Worm (Caenorhabditis elegans): Measurements from ENCODE around the gene agxt-1.

The agxt-1 gene

DNA sequence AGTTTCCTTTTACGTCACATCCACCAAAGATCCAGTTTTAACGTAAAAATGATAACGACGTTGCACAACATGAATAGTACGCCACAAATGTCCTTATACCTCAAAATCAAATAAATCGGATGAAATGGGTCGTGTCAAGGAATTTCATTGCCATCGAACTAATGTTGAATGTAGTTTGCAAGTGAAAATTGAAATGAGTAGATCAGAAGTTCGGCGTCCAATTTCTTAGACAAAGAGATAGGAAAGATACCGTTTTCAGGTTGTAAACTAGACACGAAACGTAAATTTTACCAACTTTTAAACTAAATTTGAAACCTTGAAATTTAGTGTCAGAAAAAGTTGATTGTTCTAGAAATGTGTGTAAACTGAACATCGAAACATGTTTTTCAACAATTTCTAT is 9.5 kb downstream of the agxt-1 start:
- no peak for TF ChIP-seq sea-1 (GFP tag; conservative IDR thresholded peaks at IDR 0.05)
- no peak for TF ChIP-seq flt-1 (GFP tag; IDR thresholded peaks at IDR 0.05)
- TF ChIP-seq pes-1 (GFP tag; IDR thresholded peaks at IDR 0.05) = no peak
- no peak for TF ChIP-seq B0310.2 (tag; optimal IDR thresholded peaks at IDR 0.05)
- no peak for TF ChIP-seq hmg-4 (GFP tag; optimal IDR thresholded peaks at IDR 0.05)
- no peak for TF ChIP-seq hnd-1 (tag; optimal IDR thresholded peaks at IDR 0.05)
- no peak for TF ChIP-seq aly-1 (tag; optimal IDR thresholded peaks at IDR 0.05)
- TF ChIP-seq scrt-1 (GFP tag; IDR thresholded peaks at IDR 0.05) = no peak
- no peak for TF ChIP-seq tra-4 (tag; optimal IDR thresholded peaks at IDR 0.05)
- no peak for TF ChIP-seq hmbx-1 (tag; optimal IDR thresholded peaks at IDR 0.05)
- no peak for TF ChIP-seq tbx-37 (GFP tag; conservative IDR thresholded peaks at IDR 0.05)
- TF ChIP-seq F13C5.2 (tag; optimal IDR thresholded peaks at IDR 0.05) = no peak
- TF ChIP-seq ceh-36 (tag; optimal IDR thresholded peaks at IDR 0.05) = no peak
- TF ChIP-seq tbx-11 (GFP tag; IDR thresholded peaks at IDR 0.05) = no peak
- no peak for TF ChIP-seq ets-7 (tag; optimal IDR thresholded peaks at IDR 0.05)
- no peak for TF ChIP-seq ceh-13 (GFP tag; optimal IDR thresholded peaks at IDR 0.05)
- no peak for TF ChIP-seq ama-1 (optimal IDR thresholded peaks at IDR 0.05)

DNA sequence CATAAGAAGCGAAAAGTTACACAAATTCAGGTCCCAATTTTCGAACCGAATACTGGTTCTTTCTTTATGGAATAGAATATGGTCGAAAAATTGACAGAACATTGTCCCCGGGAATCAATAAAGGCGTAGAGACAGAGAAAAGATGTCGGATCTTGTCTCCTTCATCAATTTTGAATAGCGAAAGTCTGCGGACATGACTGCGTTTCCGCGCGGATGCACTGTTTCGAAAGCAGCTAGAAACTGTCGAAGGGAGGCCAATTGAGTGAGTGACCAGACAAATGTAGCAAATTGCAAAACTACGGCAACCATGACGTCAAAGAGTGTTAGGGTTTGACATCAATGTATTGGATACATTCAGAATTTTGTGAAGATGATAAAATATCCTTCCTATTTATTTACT is 11.1 kb downstream of the agxt-1 start:
- TF ChIP-seq F13C5.2 (tag; optimal IDR thresholded peaks at IDR 0.05) (no peak), tbx-11 (GFP tag; IDR thresholded peaks at IDR 0.05) (no peak), ceh-36 (tag; optimal IDR thresholded peaks at IDR 0.05) (no peak), hmbx-1 (tag; optimal IDR thresholded peaks at IDR 0.05) (no peak), B0310.2 (tag; optimal IDR thresholded peaks at IDR 0.05) (no peak), hnd-1 (tag; optimal IDR thresholded peaks at IDR 0.05) (no peak), pes-1 (GFP tag; IDR thresholded peaks at IDR 0.05) (no peak), scrt-1 (GFP tag; IDR thresholded peaks at IDR 0.05) (no peak), ama-1 (optimal IDR thresholded peaks at IDR 0.05) (no peak)

DNA sequence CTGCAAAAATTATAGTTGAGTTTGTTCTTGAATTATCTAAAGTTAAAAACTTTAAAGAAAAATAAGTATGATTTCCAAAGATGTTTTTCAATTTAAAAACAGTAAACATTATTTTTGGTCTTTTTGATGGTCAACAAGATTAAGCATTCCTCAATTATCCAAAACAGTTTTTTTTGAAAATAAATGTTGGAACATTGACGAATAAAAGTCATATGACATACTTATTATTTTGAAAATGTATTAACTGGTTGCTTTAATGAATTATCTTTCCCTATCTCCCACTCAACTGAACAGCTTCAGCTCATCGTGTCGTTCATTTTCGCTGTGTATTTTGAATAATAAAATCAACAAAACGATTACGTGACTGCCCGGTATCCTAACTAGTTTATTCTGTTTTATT is 11.7 kb downstream of the agxt-1 start:
- no peak for TF ChIP-seq B0310.2 (tag; optimal IDR thresholded peaks at IDR 0.05)
- no peak for TF ChIP-seq scrt-1 (GFP tag; IDR thresholded peaks at IDR 0.05)
- TF ChIP-seq flt-1 (GFP tag; IDR thresholded peaks at IDR 0.05) = no peak
- no peak for TF ChIP-seq ceh-36 (tag; optimal IDR thresholded peaks at IDR 0.05)
- no peak for TF ChIP-seq sea-1 (GFP tag; conservative IDR thresholded peaks at IDR 0.05)
- no peak for TF ChIP-seq aly-1 (tag; optimal IDR thresholded peaks at IDR 0.05)

DNA sequence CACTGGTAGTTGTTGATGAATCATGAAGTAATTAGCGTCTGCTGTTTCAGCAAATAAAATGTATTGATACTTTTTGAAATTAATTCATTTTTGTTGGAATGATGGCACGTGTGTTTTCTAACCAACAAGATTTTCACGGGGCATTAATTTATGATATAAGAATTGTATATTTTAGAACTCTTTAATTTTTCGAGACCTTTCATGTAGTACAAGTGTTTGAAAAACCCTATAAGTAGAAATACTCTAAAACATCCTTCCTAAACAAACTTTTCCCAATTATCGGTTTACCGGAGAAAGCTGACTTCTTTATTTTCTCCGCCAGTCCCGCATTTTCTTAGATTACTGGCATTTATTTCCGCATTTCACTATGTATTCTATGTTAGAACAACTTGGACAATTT is 14.2 kb downstream of the agxt-1 start, which contains the start of gene snb-6:
snb-6 (minus strand) TSS at position 101 of the 400 bp plus-strand sequence.
- no peak for TF ChIP-seq ets-7 (tag; optimal IDR thresholded peaks at IDR 0.05)

DNA sequence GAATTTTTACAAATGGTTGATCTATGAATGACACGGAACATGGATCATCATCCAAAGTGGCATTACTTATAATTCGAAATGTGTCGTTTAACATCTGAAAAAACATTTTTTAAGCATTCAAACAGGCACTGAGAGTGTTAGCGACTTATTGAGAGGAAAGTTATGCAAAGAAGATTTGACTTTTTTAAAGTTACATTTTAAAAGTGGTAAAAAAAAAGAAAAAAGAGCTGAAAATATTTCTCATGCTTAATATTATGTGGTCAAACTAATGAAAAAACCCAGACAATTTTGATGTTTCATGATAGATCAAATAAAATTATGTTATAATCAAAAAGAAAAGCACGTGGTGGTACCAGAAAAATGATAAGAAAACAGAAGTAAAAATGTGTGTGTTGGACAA is 19.7 kb downstream of the agxt-1 start, which contains the start of gene npr-20:
npr-20 (minus strand) TSS at position 101 of the 400 bp plus-strand sequence.
- TF ChIP-seq tbx-37 (GFP tag; conservative IDR thresholded peaks at IDR 0.05) (no peak), ceh-36 (tag; optimal IDR thresholded peaks at IDR 0.05) (no peak), hmg-4 (GFP tag; optimal IDR thresholded peaks at IDR 0.05) (no peak), ets-7 (tag; optimal IDR thresholded peaks at IDR 0.05) (no peak), hmbx-1 (tag; optimal IDR thresholded peaks at IDR 0.05) (no peak), ceh-13 (GFP tag; optimal IDR thresholded peaks at IDR 0.05) (no peak), ama-1 (optimal IDR thresholded peaks at IDR 0.05) (no peak), hnd-1 (tag; optimal IDR thresholded peaks at IDR 0.05) (no peak), scrt-1 (GFP tag; IDR thresholded peaks at IDR 0.05) (no peak), F13C5.2 (tag; optimal IDR thresholded peaks at IDR 0.05) (no peak), pes-1 (GFP tag; IDR thresholded peaks at IDR 0.05) (no peak), aly-1 (tag; optimal IDR thresholded peaks at IDR 0.05) (no peak), sea-1 (GFP tag; conservative IDR thresholded peaks at IDR 0.05) (no peak), tra-4 (tag; optimal IDR thresholded peaks at IDR 0.05) (no peak)

DNA sequence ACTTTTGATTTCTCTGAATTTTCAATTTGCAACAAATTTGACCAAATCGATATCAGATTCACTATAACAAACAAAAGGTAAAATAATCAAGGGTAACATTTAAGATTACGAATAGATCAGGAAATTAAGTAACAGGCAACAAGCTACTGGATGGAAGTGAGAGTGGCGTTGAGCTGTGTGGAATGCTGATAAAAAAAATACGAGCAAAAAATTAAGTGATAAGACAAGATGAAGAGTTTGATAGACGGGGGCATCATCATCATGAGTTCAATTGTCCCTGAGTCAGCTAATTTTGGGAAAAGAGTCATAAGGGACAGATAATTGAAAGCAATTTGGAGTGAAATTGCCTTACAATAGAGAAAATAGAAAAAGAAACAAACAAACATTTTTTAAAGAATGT is 21.4 kb downstream of the agxt-1 start:
- TF ChIP-seq ama-1 (optimal IDR thresholded peaks at IDR 0.05) = no peak

DNA sequence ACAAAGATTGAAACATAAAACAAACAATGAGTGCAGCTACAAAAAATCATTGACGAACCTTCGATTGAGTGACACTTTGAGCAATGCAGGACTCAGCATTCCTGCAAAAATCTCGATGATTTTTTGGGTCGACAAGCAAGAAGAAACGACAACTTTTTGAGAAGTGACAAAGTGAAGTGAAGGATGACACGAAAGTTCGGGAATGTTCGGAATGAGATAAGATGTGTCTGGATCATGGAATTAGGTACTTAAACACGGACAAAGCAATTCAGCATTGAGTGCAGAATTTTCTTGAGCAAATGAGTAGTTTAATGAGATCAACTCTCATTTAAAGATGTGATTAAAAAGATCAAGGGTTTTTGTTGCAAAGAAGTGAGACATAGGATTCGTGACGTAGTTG is 28.4 kb downstream of the agxt-1 start, which contains the start of gene T07D4.2:
T07D4.2 (minus strand) TSS at position 101 of the 400 bp plus-strand sequence.
- TF ChIP-seq hmg-4 (GFP tag; optimal IDR thresholded peaks at IDR 0.05) = no peak

DNA sequence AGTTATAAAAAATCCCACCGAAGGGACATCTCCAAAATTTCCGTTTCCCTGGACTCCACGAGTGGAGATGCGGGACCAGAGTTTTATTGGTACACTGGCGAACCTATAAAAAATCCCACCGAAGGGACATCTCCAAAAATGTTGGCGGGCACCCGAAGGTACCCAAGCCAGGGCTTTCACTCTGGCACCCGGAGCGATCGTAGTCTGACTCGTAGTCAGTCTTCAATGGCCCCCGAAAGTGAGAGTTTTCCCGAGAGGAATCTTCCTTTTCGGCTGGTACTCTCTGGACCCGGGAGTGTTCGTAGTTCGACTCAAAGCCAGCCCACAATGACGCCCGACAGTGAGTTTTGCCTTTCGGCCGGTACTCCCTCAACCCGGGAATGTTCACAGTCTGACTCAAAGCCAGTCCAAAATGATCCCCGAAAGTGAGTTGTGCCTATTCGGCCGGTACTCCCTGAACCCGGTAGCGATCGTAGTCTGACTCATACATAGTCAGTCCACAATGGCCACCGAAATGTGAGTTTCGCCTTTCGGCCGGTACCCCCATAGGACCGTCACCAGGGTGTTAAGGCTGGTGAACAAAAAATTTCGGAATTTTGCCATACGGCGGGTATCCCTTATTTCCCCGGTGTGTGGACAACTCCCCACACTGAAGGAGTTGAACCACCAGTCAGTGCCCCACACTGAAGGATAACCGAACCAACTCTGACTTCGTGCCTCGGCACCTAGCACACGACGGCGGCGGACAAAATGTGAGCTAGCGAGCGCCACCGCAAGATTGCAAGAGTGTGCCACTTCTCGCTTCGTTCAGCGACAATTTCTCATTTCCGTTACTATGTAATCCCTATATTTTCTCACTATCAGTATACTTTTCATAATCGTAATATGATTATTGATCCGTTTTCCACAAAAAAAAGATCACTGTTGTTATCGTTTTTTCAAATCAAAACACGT is 31.9 kb downstream of the agxt-1 start:
- TF ChIP-seq F13C5.2 (tag; optimal IDR thresholded peaks at IDR 0.05) = no peak
- no peak for TF ChIP-seq flt-1 (GFP tag; IDR thresholded peaks at IDR 0.05)
- no peak for TF ChIP-seq ceh-36 (tag; optimal IDR thresholded peaks at IDR 0.05)
- TF ChIP-seq aly-1 (tag; optimal IDR thresholded peaks at IDR 0.05) = no peak
- TF ChIP-seq ama-1 (optimal IDR thresholded peaks at IDR 0.05) = no peak

DNA sequence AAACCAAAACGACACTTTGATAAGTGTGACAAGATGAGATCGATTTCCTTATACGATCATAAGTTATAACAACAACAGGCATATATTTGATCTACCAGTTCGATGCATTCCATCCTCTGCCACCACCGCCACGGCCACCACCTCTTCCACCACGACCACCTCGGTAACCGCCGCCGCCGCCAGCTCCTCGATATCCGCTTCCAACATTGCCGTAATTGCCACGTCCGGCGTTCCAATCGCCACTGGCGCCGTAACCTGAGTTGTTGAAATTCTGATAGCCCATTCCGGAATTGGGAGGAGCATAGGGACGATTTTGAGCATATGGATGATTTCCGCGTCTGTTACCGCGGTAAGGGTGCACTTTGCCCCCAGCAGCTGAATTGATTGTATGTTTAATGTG is 33.1 kb downstream of the agxt-1 start:
- TF ChIP-seq B0310.2 (tag; optimal IDR thresholded peaks at IDR 0.05) (no peak), hmbx-1 (tag; optimal IDR thresholded peaks at IDR 0.05) (no peak), tbx-11 (GFP tag; IDR thresholded peaks at IDR 0.05) (no peak), ets-7 (tag; optimal IDR thresholded peaks at IDR 0.05) (no peak), flt-1 (GFP tag; IDR thresholded peaks at IDR 0.05) (no peak), aly-1 (tag; optimal IDR thresholded peaks at IDR 0.05) (no peak), scrt-1 (GFP tag; IDR thresholded peaks at IDR 0.05) (no peak)

Measured in whole organism, early embryonic.